Worm (Caenorhabditis elegans) whole organism, L1 larva: ENCODE measurements around the gene W04D2.4.
A peak's percentile ranks its signal among the peaks of the same experiment; 100 is the strongest.

Experiments
- ceh-63 ChIP-seq: fragments of 200-800 bp; sonication (Bioruptor generic); optimal IDR thresholded peaks from 2 replicates; lab custom pipeline; 2018; ENCODE audit warnings: mild to moderate bottlenecking, missing genetic modification characterization, missing compliant biosample characterization
- efl-1 ChIP-seq, 4 experiments: fragments of 150-350 bp; optimal IDR thresholded peaks in 3 of 4; peaks in 1 of 4; 1 replicate in 1 of 4; 2 replicates in 3 of 4; lab custom pipeline; 2014; ENCODE audit warnings: missing biosample characterization in 2 of 4, missing genetic modification characterization in 2 of 4, missing genetic modification reagents in 2 of 4

Gene W04D2.4

DNA sequence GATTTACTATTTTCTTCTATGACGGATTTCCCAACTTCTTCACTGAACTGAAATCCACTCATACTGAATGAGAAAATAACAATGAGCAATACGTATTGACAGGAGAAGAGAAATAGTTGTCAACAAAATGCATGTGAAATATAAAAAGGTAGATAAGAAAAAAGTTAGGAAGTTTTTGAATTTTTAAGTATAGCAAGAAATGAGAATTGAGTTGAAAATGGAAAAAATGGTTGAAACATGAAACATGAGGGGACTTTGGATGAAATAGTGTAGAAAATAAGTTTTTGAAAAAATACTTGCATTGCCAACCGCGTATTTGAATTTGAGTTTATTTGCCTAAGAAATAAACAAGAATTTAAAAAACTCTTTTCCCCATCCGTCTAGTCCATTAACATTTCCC, 50.7 kb downstream of the W04D2.4 start, which contains the start of the genes pals-38 and C54D10.9:
TSS of gene pals-38 (minus strand) at position 101 of the 400 bp plus-strand sequence.
TSS of gene C54D10.9 (plus strand) at position 259 of the 400 bp plus-strand sequence.
- TF ChIP-seq efl-1 (optimal IDR thresholded peaks at IDR 0.05; lab: Kevin White, UChicago) = no peak
- peak in 1 of 2 experiments; percentile 79 for TF ChIP-seq efl-1 (GFP tag; optimal IDR thresholded peaks at IDR 0.05 in 1 of 2; lab: Kevin White, UChicago)
- TF ChIP-seq ceh-63 (GFP tag; lab: Kevin White, UChicago) = no peak
- TF ChIP-seq, all 84 proteins: peak for 1
